Fruit fly (Drosophila melanogaster): ENCODE measurements around the gene ND-ACP.

The ND-ACP gene

DNA sequence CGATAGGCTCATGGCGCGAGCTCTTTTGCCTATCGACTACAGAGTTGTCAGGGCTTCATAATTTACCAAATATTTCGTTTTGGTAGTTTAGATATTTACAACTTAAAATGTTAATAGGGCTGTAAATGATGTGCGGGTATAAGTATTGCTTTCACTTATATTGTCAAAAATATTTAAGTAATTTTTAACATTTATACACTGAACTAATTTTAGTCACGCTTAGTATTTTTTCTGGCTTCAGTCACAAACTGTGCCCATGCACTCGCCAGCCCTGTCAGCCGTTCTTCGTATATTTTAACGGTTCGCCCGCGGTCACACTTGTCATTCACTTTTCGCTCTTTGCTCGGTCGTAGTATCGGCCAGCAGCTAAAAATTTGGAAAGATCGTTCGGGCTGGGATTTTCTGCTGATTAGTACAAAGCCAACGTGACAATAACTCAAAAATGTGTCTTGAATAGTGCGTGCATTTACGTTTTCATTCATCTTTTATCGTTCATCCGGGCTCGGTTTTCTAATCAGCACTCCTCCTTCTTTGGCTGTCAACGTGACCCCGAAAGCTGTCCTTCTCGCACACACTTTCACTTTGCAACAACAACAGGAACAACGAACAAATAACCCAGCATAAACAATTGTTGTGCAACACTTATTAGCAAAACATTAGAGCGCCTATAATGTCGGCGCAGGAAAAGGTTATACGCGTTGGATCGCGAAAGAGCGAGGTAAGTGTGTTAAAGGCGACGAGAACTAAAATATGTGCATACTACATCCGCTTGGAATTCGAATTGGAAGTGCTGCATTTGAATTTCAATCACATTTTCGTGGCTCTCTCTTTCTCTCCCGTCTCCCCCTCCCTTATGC is 5.0 kb downstream of the ND-ACP start, which contains the start of the genes Hmbs and CG2211 (continued):
- TF ChIP-seq CG2889 (GFP tag; IDR thresholded peaks at IDR 0.05) (peak; percentile 76; the same call in 2 of the 3 replicates), gce (GFP tag; IDR thresholded peaks at IDR 0.05) (peak; percentile 68; the same call in 2 of the 3 replicates), bcd (GFP tag; optimal IDR thresholded peaks at IDR 0.05) (peak; percentile 82), CG13123 (GFP tag; optimal IDR thresholded peaks at IDR 0.05) (peak; percentile 82), zfh2 (GFP tag; optimal IDR thresholded peaks at IDR 0.05) (peak; percentile 89), CG9437 (GFP tag; optimal IDR thresholded peaks at IDR 0.05) (peak; percentile 34), CG34422 (GFP tag; IDR thresholded peaks at IDR 0.05) (peak; percentile 88), CG1024 (GFP tag; IDR thresholded peaks at IDR 0.05) (peak; percentile 75), CG7372 (GFP tag; IDR thresholded peaks at IDR 0.05) (peak; percentile 82), CG7839 (tag; optimal IDR thresholded peaks at IDR 0.05) (peak; percentile 86), Rx (GFP tag; IDR thresholded peaks at IDR 0.05) (peak; percentile 75), CG1529 (GFP tag; optimal IDR thresholded peaks at IDR 0.05) (peak; percentile 44), Xrp1 (GFP tag; IDR thresholded peaks at IDR 0.05) (peak; percentile 89), CG12744 (GFP tag; optimal IDR thresholded peaks at IDR 0.05) (peak; percentile 85), Rfx (GFP tag; IDR thresholded peaks at IDR 0.05) (peak; percentile 92), Nf-YB (GFP tag; optimal IDR thresholded peaks at IDR 0.05) (peak; percentile 60), unpg (GFP tag; optimal IDR thresholded peaks at IDR 0.05) (peak; percentile 78), vvl (GFP tag; IDR thresholded peaks at IDR 0.05) (peak; percentile 94), fd96Cb (tag; optimal IDR thresholded peaks at IDR 0.05) (peak; percentile 79), CG11560 (tag; IDR thresholded peaks at IDR 0.05) (peak; percentile 74; the same call in 2 of the 3 replicates), lbe (GFP tag; optimal IDR thresholded peaks at IDR 0.05) (peak; percentile 86), cwo (GFP tag; optimal IDR thresholded peaks at IDR 0.05) (peak; percentile 78), mam (GFP tag; optimal IDR thresholded peaks at IDR 0.05) (peak; percentile 91), Blimp-1 (GFP tag; optimal IDR thresholded peaks at IDR 0.05) (peak; percentile 93), wdn (GFP tag; IDR thresholded peaks at IDR 0.05) (peak; percentile 58), HLH3B (GFP tag; IDR thresholded peaks at IDR 0.05) (peak; percentile 84), CG14965 (GFP tag; optimal IDR thresholded peaks at IDR 0.05; ENCODE audit: borderline replicate concordance) (no peak), sd (tag; optimal IDR thresholded peaks at IDR 0.05) (peak; percentile 58), ato (GFP tag; IDR thresholded peaks at IDR 0.05; ENCODE audit: partially characterized antibody) (no peak), Taf1 (GFP tag; IDR thresholded peaks at IDR 0.05) (peak; percentile 50; the same call in 1 of the 2 replicates), D19B (GFP tag; optimal IDR thresholded peaks at IDR 0.05) (peak; percentile 63), exex (tag; optimal IDR thresholded peaks at IDR 0.05) (peak; percentile 68), CG3163 (GFP tag; optimal IDR thresholded peaks at IDR 0.05) (peak; percentile 77), E2f2 (GFP tag; IDR thresholded peaks at IDR 0.05) (peak; percentile 77), CG5180 (GFP tag; optimal IDR thresholded peaks at IDR 0.05) (peak; percentile 65), CG14710 (tag; optimal IDR thresholded peaks at IDR 0.05) (peak; percentile 95), CG11398 (GFP tag; optimal IDR thresholded peaks at IDR 0.05) (peak; percentile 57), slp2 (GFP tag; optimal IDR thresholded peaks at IDR 0.05) (peak; percentile 86), chinmo (GFP tag; IDR thresholded peaks at IDR 0.05; ENCODE audit: partially characterized antibody) (0 out of 4 replicates have a peak, but pooled peaks have one; percentile 39), salm (tag; optimal IDR thresholded peaks at IDR 0.05) (peak; percentile 34), pzg (GFP tag; optimal IDR thresholded peaks at IDR 0.05) (peak; percentile 95), CG10959 (GFP tag; IDR thresholded peaks at IDR 0.05) (peak; percentile 67), NC2α (GFP tag; optimal IDR thresholded peaks at IDR 0.05) (peak; percentile 82), Oli (tag; optimal IDR thresholded peaks at IDR 0.05) (peak; percentile 73), CG6272 (GFP tag; IDR thresholded peaks at IDR 0.05) (peak; percentile 84), ftz-f1 (GFP tag; optimal IDR thresholded peaks at IDR 0.05) (peak; percentile 68), CG4424 (GFP tag; optimal IDR thresholded peaks at IDR 0.05) (peak; percentile 92), Mrtf (GFP tag; IDR thresholded peaks at IDR 0.05) (peak; percentile 86)
